Fruit fly (Drosophila melanogaster) S2 (cell line): ENCODE results near the gene D19B.

Source experiments
- CG8478 ChIP-seq: fragments of >200 bp; optimal IDR thresholded peaks from 2 replicates; lab custom pipeline; 2018
- CTCF ChIP-seq, 2 experiments: fragments of >200 bp; optimal IDR thresholded peaks; 2 replicates each; lab custom pipeline; 2018

- TF ChIP-seq CG8478 (lab: Kevin White, UChicago), result no peak
- TF ChIP-seq CTCF (optimal IDR thresholded peaks at IDR 0.05; lab: Kevin White, UChicago), result no peak
Observed at dm6 chr3L:6142313-6142712, 42.4 kb downstream of the D19B start, which contains the start of gene Cpr65Aw.
